Worm (Caenorhabditis elegans): ENCODE measurements around the gene uev-2.

The uev-2 gene

ce11 chrIII:5601999-5602398 is 19.1 kb downstream of the uev-2 start:
- no peak for TF ChIP-seq pha-4 (tag; optimal IDR thresholded peaks at IDR 0.05)
- peak; percentile 82 for TF ChIP-seq ceh-48 (tag; optimal IDR thresholded peaks at IDR 0.05)
- TF ChIP-seq ceh-19 (GFP tag; optimal IDR thresholded peaks at IDR 0.05), result peak; percentile 91
- TF ChIP-seq dmd-4 (tag; optimal IDR thresholded peaks at IDR 0.05; ENCODE audit: borderline replicate concordance), result peak; percentile 83
- peak; percentile 91 for TF ChIP-seq T23F11.4 (GFP tag; optimal IDR thresholded peaks at IDR 0.05)
- TF ChIP-seq hlh-15 (tag; optimal IDR thresholded peaks at IDR 0.05), result peak; percentile 36
- TF ChIP-seq ets-4 (tag; optimal IDR thresholded peaks at IDR 0.05), result peak; percentile 85
- TF ChIP-seq tbx-7 (tag; optimal IDR thresholded peaks at IDR 0.05), result peak; percentile 72
- TF ChIP-seq che-1 (tag; optimal IDR thresholded peaks at IDR 0.05), result peak; percentile 90
- TF ChIP-seq ceh-22 (tag; optimal IDR thresholded peaks at IDR 0.05), result no peak
- peak; percentile 78 for TF ChIP-seq C08G9.2 (tag; optimal IDR thresholded peaks at IDR 0.05)
- TF ChIP-seq unc-42 (tag; optimal IDR thresholded peaks at IDR 0.05), result no peak
- peak; percentile 35 for TF ChIP-seq mec-3 (tag; optimal IDR thresholded peaks at IDR 0.05; ENCODE audit: borderline replicate concordance)
- TF ChIP-seq eyg-1 (tag; optimal IDR thresholded peaks at IDR 0.05), result peak; percentile 91
- no peak for TF ChIP-seq unc-55 (GFP tag; optimal IDR thresholded peaks at IDR 0.05)
- peak; percentile 82 for TF ChIP-seq syd-9 (tag; optimal IDR thresholded peaks at IDR 0.05)
- TF ChIP-seq gmeb-2 (tag; optimal IDR thresholded peaks at IDR 0.05), result peak; percentile 88
- TF ChIP-seq zip-5 (tag; optimal IDR thresholded peaks at IDR 0.05), result peak; percentile 77
- TF ChIP-seq sdc-2 (tag; optimal IDR thresholded peaks at IDR 0.05), result peak; percentile 87
- peak; percentile 80 for TF ChIP-seq K02D7.2 (tag; optimal IDR thresholded peaks at IDR 0.05)
- TF ChIP-seq dve-1 (tag; optimal IDR thresholded peaks at IDR 0.05), result peak; percentile 93
- TF ChIP-seq nhr-11 (tag; optimal IDR thresholded peaks at IDR 0.05), result no peak
- peak; percentile 87 for TF ChIP-seq Y22D7AL.16 (tag; optimal IDR thresholded peaks at IDR 0.05)
- TF ChIP-seq nfya-1 (tag; optimal IDR thresholded peaks at IDR 0.05), result peak; percentile 64
- TF ChIP-seq ceh-30 (tag; optimal IDR thresholded peaks at IDR 0.05), result peak; percentile 10
- TF ChIP-seq hlh-30 (tag; optimal IDR thresholded peaks at IDR 0.05; ENCODE audit: insufficient read depth), result peak; percentile 61
- TF ChIP-seq C38D4.7 (GFP tag; optimal IDR thresholded peaks at IDR 0.05), result peak; percentile 90
- TF ChIP-seq ceh-6 (GFP tag; optimal IDR thresholded peaks at IDR 0.05), result peak; percentile 98
- TF ChIP-seq pros-1 (tag; optimal IDR thresholded peaks at IDR 0.05), result peak; percentile 19
- peak; percentile 92 for TF ChIP-seq ref-2 (tag; optimal IDR thresholded peaks at IDR 0.05)
- TF ChIP-seq ahr-1 (tag; optimal IDR thresholded peaks at IDR 0.05), result peak; percentile 82
- peak; percentile 87 for TF ChIP-seq K09A11.1 (tag; optimal IDR thresholded peaks at IDR 0.05; ENCODE audit: insufficient read depth)
- TF ChIP-seq ceh-2 (tag; optimal IDR thresholded peaks at IDR 0.05), result peak; percentile 83
- TF ChIP-seq pat-9 (tag; optimal IDR thresholded peaks at IDR 0.05), result peak; percentile 97
- TF ChIP-seq fkh-6 (tag; optimal IDR thresholded peaks at IDR 0.05), result peak; percentile 91
- TF ChIP-seq pqm-1 (tag; optimal IDR thresholded peaks at IDR 0.05), result peak; percentile 66
- TF ChIP-seq ztf-16 (tag; optimal IDR thresholded peaks at IDR 0.05), result peak; percentile 92
- TF ChIP-seq ama-1 (optimal IDR thresholded peaks at IDR 0.05), result no peak
- peak; percentile 88 for TF ChIP-seq rnt-1 (tag; optimal IDR thresholded peaks at IDR 0.05)
- TF ChIP-seq hlh-13 (GFP tag; optimal IDR thresholded peaks at IDR 0.05), result peak; percentile 89
- TF ChIP-seq unc-86 (tag; optimal IDR thresholded peaks at IDR 0.05), result peak; percentile 92
- TF ChIP-seq pax-1 (tag; optimal IDR thresholded peaks at IDR 0.05), result no peak
- TF ChIP-seq madf-2 (tag; optimal IDR thresholded peaks at IDR 0.05), result peak; percentile 86
- TF ChIP-seq ceh-31 (tag; optimal IDR thresholded peaks at IDR 0.05), result peak; percentile 57
- peak; percentile 71 for TF ChIP-seq hlh-8 (tag; optimal IDR thresholded peaks at IDR 0.05)
- TF ChIP-seq npax-4 (tag; optimal IDR thresholded peaks at IDR 0.05), result peak; percentile 85
- no peak for TF ChIP-seq pag-3 (tag; optimal IDR thresholded peaks at IDR 0.05; ENCODE audit: borderline replicate concordance)
- TF ChIP-seq lim-6 (tag; optimal IDR thresholded peaks at IDR 0.05), result peak; percentile 51
- TF ChIP-seq lin-11 (tag; optimal IDR thresholded peaks at IDR 0.05), result peak; percentile 91
- TF ChIP-seq tbx-2 (tag; optimal IDR thresholded peaks at IDR 0.05), result peak; percentile 90
- TF ChIP-seq odd-2 (tag; optimal IDR thresholded peaks at IDR 0.05), result peak; percentile 65
- TF ChIP-seq ttx-3 (tag; optimal IDR thresholded peaks at IDR 0.05), result peak; percentile 91
- peak; percentile 83 for TF ChIP-seq F13H6.1 (tag; optimal IDR thresholded peaks at IDR 0.05)
- no peak for TF ChIP-seq fkh-10 (GFP tag; optimal IDR thresholded peaks at IDR 0.05)

Data from whole organism, late embryonic.